Worm (Caenorhabditis elegans) whole organism, late embryonic: ENCODE results near the gene nlp-71.
A peak's percentile ranks its signal among the peaks of the same experiment; 100 is the strongest.

ENCODE experiments used
- C08G9.2 ChIP-seq: sonication (generic microtip); optimal IDR thresholded peaks from 2 replicates; lab custom pipeline; 2016; ENCODE audit warnings: mild to moderate bottlenecking, missing genetic modification characterization, moderate library complexity, missing compliant biosample characterization
- C38D4.7 ChIP-seq: fragments of 200-800 bp; sonication (Bioruptor generic); optimal IDR thresholded peaks from 2 replicates; lab custom pipeline; 2018; ENCODE audit warnings: mild to moderate bottlenecking, missing genetic modification characterization, moderate library complexity, missing compliant biosample characterization
- ahr-1 ChIP-seq: sonication (generic microtip); optimal IDR thresholded peaks from 2 replicates; lab custom pipeline; 2016; ENCODE audit warnings: missing genetic modification characterization, missing compliant biosample characterization
- ceh-14 ChIP-seq: sonication (generic microtip); optimal IDR thresholded peaks from 2 replicates; lab custom pipeline; 2016; ENCODE audit warnings: missing genotype, missing genetic modification characterization, missing compliant biosample characterization
- ceh-18 ChIP-seq: sonication (generic microtip); optimal IDR thresholded peaks from 2 replicates; lab custom pipeline; 2016; ENCODE audit warnings: missing genetic modification characterization, missing compliant biosample characterization
- ceh-19 ChIP-seq: fragments of 200-800 bp; sonication (Bioruptor generic); optimal IDR thresholded peaks from 2 replicates; lab custom pipeline; 2018; ENCODE audit warnings: mild to moderate bottlenecking, missing genetic modification characterization, missing compliant biosample characterization
- ceh-2 ChIP-seq: sonication (generic microtip); optimal IDR thresholded peaks from 2 replicates; lab custom pipeline; 2016; ENCODE audit warnings: missing genotype, missing genetic modification characterization, missing compliant biosample characterization
- ceh-31 ChIP-seq: sonication (generic microtip); optimal IDR thresholded peaks from 2 replicates; lab custom pipeline; 2016; ENCODE audit warnings: missing genetic modification characterization, missing compliant biosample characterization
- ceh-34 ChIP-seq: sonication (generic microtip); optimal IDR thresholded peaks from 2 replicates; lab custom pipeline; 2016; ENCODE audit warnings: mild to moderate bottlenecking, missing genetic modification characterization, missing compliant biosample characterization
- ceh-48 ChIP-seq: sonication (generic microtip); optimal IDR thresholded peaks from 2 replicates; lab custom pipeline; 2016; ENCODE audit warnings: missing genetic modification characterization, inconsistent platforms, missing compliant biosample characterization
- ceh-6 ChIP-seq: fragments of 200-800 bp; sonication (Bioruptor generic); optimal IDR thresholded peaks from 2 replicates; lab custom pipeline; 2018; ENCODE audit warnings: mild to moderate bottlenecking, missing genetic modification characterization, missing compliant biosample characterization
- che-1 ChIP-seq: sonication (generic microtip); optimal IDR thresholded peaks from 2 replicates; lab custom pipeline; 2016; ENCODE audit warnings: mild to moderate bottlenecking, missing genetic modification characterization, missing compliant biosample characterization
- dve-1 ChIP-seq: sonication (generic microtip); optimal IDR thresholded peaks from 2 replicates; lab custom pipeline; 2017; ENCODE audit warnings: antibody characterized with exemption, mild to moderate bottlenecking, missing genetic modification characterization, missing compliant biosample characterization
- elt-2 ChIP-seq: sonication (generic microtip); optimal IDR thresholded peaks from 2 replicates; lab custom pipeline; 2016; ENCODE audit warnings: missing genetic modification reagents, missing genetic modification characterization, missing compliant biosample characterization
- elt-4 ChIP-seq: sonication (generic microtip); optimal IDR thresholded peaks from 2 replicates; lab custom pipeline; 2016; ENCODE audit warnings: missing genetic modification characterization, missing compliant biosample characterization
- eyg-1 ChIP-seq: sonication (generic microtip); optimal IDR thresholded peaks from 2 replicates; lab custom pipeline; 2016; ENCODE audit warnings: missing genotype, missing genetic modification characterization, missing compliant biosample characterization
- fax-1 ChIP-seq: sonication (generic microtip); optimal IDR thresholded peaks from 2 replicates; lab custom pipeline; 2016; ENCODE audit warnings: missing genotype, missing genetic modification characterization, missing compliant biosample characterization
- hlh-13 ChIP-seq: fragments of 200-800 bp; sonication (Bioruptor generic); optimal IDR thresholded peaks from 2 replicates; lab custom pipeline; 2018; ENCODE audit warnings: mild to moderate bottlenecking, missing genetic modification characterization, missing compliant biosample characterization
- hlh-15 ChIP-seq: sonication (generic microtip); optimal IDR thresholded peaks from 2 replicates; lab custom pipeline; 2016; ENCODE audit warnings: missing genetic modification characterization, missing compliant biosample characterization
- hlh-6 ChIP-seq: sonication (generic microtip); optimal IDR thresholded peaks from 2 replicates; lab custom pipeline; 2016; ENCODE audit warnings: missing genotype, missing genetic modification characterization, missing compliant biosample characterization
- mec-3 ChIP-seq: sonication (generic microtip); optimal IDR thresholded peaks from 2 replicates; lab custom pipeline; 2016; ENCODE audit warnings: borderline replicate concordance, missing genetic modification characterization, missing compliant biosample characterization
- nfya-1 ChIP-seq: sonication (generic microtip); optimal IDR thresholded peaks from 2 replicates; lab custom pipeline; 2017; ENCODE audit warnings: missing genetic modification characterization, mild to moderate bottlenecking, missing compliant biosample characterization, antibody characterized with exemption, moderate library complexity
- odd-2 ChIP-seq: sonication (generic microtip); optimal IDR thresholded peaks from 2 replicates; lab custom pipeline; 2017; ENCODE audit warnings: antibody characterized with exemption, mild to moderate bottlenecking, missing genetic modification characterization, missing compliant biosample characterization
- pag-3 ChIP-seq: sonication (generic microtip); optimal IDR thresholded peaks from 2 replicates; lab custom pipeline; 2016; ENCODE audit warnings: missing compliant biosample characterization, missing genetic modification characterization, borderline replicate concordance
- pqm-1 ChIP-seq: sonication (generic microtip); optimal IDR thresholded peaks from 2 replicates; lab custom pipeline; 2016; ENCODE audit warnings: missing genetic modification characterization, missing compliant biosample characterization
- pros-1 ChIP-seq: fragments of 150-350 bp; optimal IDR thresholded peaks from 2 replicates; lab custom pipeline; 2014; ENCODE audit warnings: missing biosample characterization, missing genetic modification reagents, missing genetic modification characterization
- rnt-1 ChIP-seq: sonication (generic microtip); optimal IDR thresholded peaks from 2 replicates; lab custom pipeline; 2016; ENCODE audit warnings: missing genetic modification characterization, missing compliant biosample characterization
- sdc-2 ChIP-seq: sonication (generic microtip); optimal IDR thresholded peaks from 2 replicates; lab custom pipeline; 2016; ENCODE audit warnings: missing genotype, missing genetic modification characterization, missing compliant biosample characterization
- sox-4 ChIP-seq: sonication (generic microtip); optimal IDR thresholded peaks from 2 replicates; lab custom pipeline; 2017; ENCODE audit warnings: mild to moderate bottlenecking, missing genetic modification characterization, inconsistent platforms, missing compliant biosample characterization
- tbx-2 ChIP-seq: sonication (generic microtip); optimal IDR thresholded peaks from 2 replicates; lab custom pipeline; 2016; ENCODE audit warnings: missing genetic modification characterization, missing compliant biosample characterization
- tbx-7 ChIP-seq: sonication (generic microtip); optimal IDR thresholded peaks from 2 replicates; lab custom pipeline; 2016; ENCODE audit warnings: missing genotype, missing genetic modification characterization, missing compliant biosample characterization
- unc-42 ChIP-seq: sonication (generic microtip); optimal IDR thresholded peaks from 2 replicates; lab custom pipeline; 2016; ENCODE audit warnings: missing genotype, missing genetic modification characterization, missing compliant biosample characterization
- unc-55 ChIP-seq: sonication (generic microtip); optimal IDR thresholded peaks from 2 replicates; lab custom pipeline; 2017; ENCODE audit warnings: missing biosample characterization, missing genetic modification reagents, missing genetic modification characterization
- unc-86 ChIP-seq: sonication (generic microtip); optimal IDR thresholded peaks from 2 replicates; lab custom pipeline; 2016; ENCODE audit warnings: missing genetic modification characterization, missing compliant biosample characterization

The nlp-71 gene

ce11 chrIV:6393329-6393728 lies 20.1 kb downstream of the nlp-71 start:
- no peak for TF ChIP-seq odd-2 (tag; lab: Kevin White, UChicago)
- TF ChIP-seq rnt-1 (tag; lab: Kevin White, UChicago): no peak
- TF ChIP-seq tbx-7 (tag; lab: Kevin White, UChicago): no peak
- no peak for TF ChIP-seq hlh-15
- peak; percentile 62 for TF ChIP-seq unc-55 (GFP tag; lab: Kevin White, UChicago)
- TF ChIP-seq pqm-1 (tag; lab: Kevin White, UChicago): no peak
- TF ChIP-seq hlh-6 (tag; lab: Kevin White, UChicago): no peak
- peak; percentile 82 for TF ChIP-seq ceh-18
- no peak for TF ChIP-seq pag-3
- TF ChIP-seq nfya-1 (tag; lab: Kevin White, UChicago): peak; percentile 27
- TF ChIP-seq pros-1 (tag; lab: Kevin White, UChicago): no peak
- TF ChIP-seq elt-2: no peak
- no peak for TF ChIP-seq ahr-1
- TF ChIP-seq tbx-2 (tag; lab: Kevin White, UChicago): no peak
- TF ChIP-seq dve-1: no peak
- TF ChIP-seq hlh-13 (GFP tag; lab: Kevin White, UChicago): no peak

DNA sequence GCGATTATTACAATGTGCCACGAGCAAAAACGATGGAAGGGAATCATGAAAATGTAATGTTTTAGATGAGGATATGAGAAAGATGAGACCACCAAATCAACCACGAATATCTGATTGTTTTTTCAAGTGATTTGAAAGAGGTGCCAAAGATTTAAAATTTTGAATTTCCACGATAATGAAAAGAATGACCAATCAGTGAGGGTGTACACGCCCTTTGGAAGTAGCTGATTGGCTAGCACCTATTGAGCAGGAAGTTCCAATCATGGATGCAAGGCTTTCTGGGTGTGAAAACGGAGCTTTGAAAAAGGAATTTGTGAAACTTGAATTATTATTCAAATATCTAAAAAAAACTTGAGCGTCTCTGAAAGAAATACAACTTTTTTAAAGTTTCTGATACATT lies 21.8 kb downstream of the nlp-71 start:
- TF ChIP-seq nfya-1 (tag; lab: Kevin White, UChicago) (peak; percentile 55), mec-3 (tag; lab: Kevin White, UChicago) (no peak)
- TF ChIP-seq, all 69 proteins: peak for 1

- TF ChIP-seq elt-4 (tag; lab: Kevin White, UChicago) (no peak), ceh-34 (tag; lab: Kevin White, UChicago) (no peak), odd-2 (tag; lab: Kevin White, UChicago) (no peak), sdc-2 (no peak), C08G9.2 (tag; lab: Kevin White, UChicago) (no peak), unc-86 (tag; lab: Kevin White, UChicago) (no peak), ceh-31 (no peak), hlh-6 (tag; lab: Kevin White, UChicago) (no peak), unc-55 (GFP tag; lab: Kevin White, UChicago) (no peak), eyg-1 (no peak), tbx-2 (tag; lab: Kevin White, UChicago) (no peak), C38D4.7 (GFP tag; lab: Kevin White, UChicago) (no peak), fax-1 (tag; lab: Kevin White, UChicago) (no peak), ceh-48 (no peak), hlh-13 (GFP tag; lab: Kevin White, UChicago) (no peak), ceh-14 (no peak), ceh-2 (tag; lab: Kevin White, UChicago) (no peak), mec-3 (tag; lab: Kevin White, UChicago) (no peak), sox-4 (tag; lab: Kevin White, UChicago) (no peak)
Measured at ce11 chrIV:6388550-6388949, 24.8 kb downstream of the nlp-71 start.

DNA sequence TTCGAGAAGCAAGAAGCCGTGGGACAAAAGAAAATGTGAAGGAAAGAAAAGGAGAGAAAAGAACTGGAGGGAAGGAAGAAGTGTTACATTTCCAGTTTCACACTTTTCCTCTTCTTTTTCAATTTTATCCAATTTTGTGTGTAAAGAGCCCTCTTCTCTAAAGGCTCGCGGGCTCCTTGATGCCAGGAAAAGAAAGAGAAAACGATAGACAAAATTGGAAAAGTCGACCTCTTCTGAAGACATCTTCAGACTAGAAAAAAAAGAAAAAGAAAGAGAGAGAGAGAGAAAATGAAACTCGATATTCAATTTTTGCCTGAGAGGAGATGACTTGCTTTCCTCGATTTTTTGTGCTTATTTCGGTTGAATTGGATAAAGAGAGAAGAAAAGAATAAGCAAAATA lies 28.4 kb downstream of the nlp-71 start:
- TF ChIP-seq pqm-1 (tag; lab: Kevin White, UChicago): no peak
- TF ChIP-seq ceh-19 (GFP tag; lab: Kevin White, UChicago): peak; percentile 47
- TF ChIP-seq unc-42 (tag; lab: Kevin White, UChicago): peak; percentile 77
- peak; percentile 11 for TF ChIP-seq ceh-34 (tag; lab: Kevin White, UChicago)

DNA sequence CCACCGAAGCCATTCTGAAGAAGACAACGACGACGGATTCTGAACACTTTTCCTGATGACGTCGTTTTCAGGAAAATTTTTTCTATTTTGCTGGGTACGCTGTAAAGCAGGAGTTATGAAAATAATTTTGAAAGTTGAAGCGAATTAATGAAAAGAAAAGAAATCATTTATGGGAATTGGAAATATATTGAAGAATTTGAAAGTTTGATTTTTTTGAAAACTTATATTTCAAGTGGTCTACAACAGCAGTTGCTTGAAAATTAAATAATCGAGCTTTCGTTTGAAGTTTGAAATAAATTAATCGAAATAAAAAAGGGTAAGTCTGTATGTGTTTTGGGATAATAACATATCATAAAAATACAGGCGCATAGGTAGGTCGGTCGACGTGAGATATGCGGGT lies 29.4 kb downstream of the nlp-71 start, which contains the start of gene shl-1:
Gene shl-1, minus strand, starts transcription at position 101 of the 400 bp plus-strand sequence.
- TF ChIP-seq eyg-1 (no peak), dve-1 (no peak), ceh-34 (tag; lab: Kevin White, UChicago) (no peak), ceh-6 (GFP tag; lab: Kevin White, UChicago) (no peak), che-1 (tag; lab: Kevin White, UChicago) (no peak)
